Fruit fly (Drosophila melanogaster): ENCODE results near the gene CG14418.

The CG14418 gene

dm6 chrX:2919742-2920141, 36.3 kb upstream of the CG14418 start, which contains the start of gene CG3588 (continued):
- TF ChIP-seq CG1603 (tag; optimal IDR thresholded peaks at IDR 0.05) (peak; percentile 47), vfl (GFP tag; optimal IDR thresholded peaks at IDR 0.05) (peak; percentile 66), br (optimal IDR thresholded peaks at IDR 0.05) (no peak)

dm6 chrX:2918551-2918950, 35.1 kb upstream of the CG14418 start:
- no peak for TF ChIP-seq sens-2 (GFP tag; IDR thresholded peaks at IDR 0.05)
- no peak for TF ChIP-seq Xbp1 (GFP tag; optimal IDR thresholded peaks at IDR 0.05)
- TF ChIP-seq CG15011 (GFP tag; optimal IDR thresholded peaks at IDR 0.05) = no peak
- no peak for TF ChIP-seq CG30431 (GFP tag; optimal IDR thresholded peaks at IDR 0.05)
- peak; percentile 36 for TF ChIP-seq CG13894 (tag; optimal IDR thresholded peaks at IDR 0.05)
- TF ChIP-seq CG3281 (GFP tag; optimal IDR thresholded peaks at IDR 0.05) = no peak
- TF ChIP-seq z (GFP tag; IDR thresholded peaks at IDR 0.05) = no peak
- TF ChIP-seq Bteb2 (GFP tag; optimal IDR thresholded peaks at IDR 0.05) = no peak
- TF ChIP-seq ttk (GFP tag; IDR thresholded peaks at IDR 0.05) = peak; percentile 42; the same call in 1 of the 2 replicates
- no peak for TF ChIP-seq CG6854 (GFP tag; optimal IDR thresholded peaks at IDR 0.05)
- peak; percentile 46 for TF ChIP-seq sd (tag; optimal IDR thresholded peaks at IDR 0.05)
- TF ChIP-seq CG9932 (GFP tag; IDR thresholded peaks at IDR 0.05) = no peak
- no peak for TF ChIP-seq sens (GFP tag)
- TF ChIP-seq CG34422 (GFP tag; IDR thresholded peaks at IDR 0.05) = no peak
- 0 out of 2 replicates have a peak, but pooled peaks have one; percentile 27 for TF ChIP-seq vvl (GFP tag; IDR thresholded peaks at IDR 0.05)
- no peak for TF ChIP-seq dpn (GFP tag; optimal IDR thresholded peaks at IDR 0.05)
- no peak for TF ChIP-seq CG11093 (GFP tag; IDR thresholded peaks at IDR 0.05)
- TF ChIP-seq vnd (GFP tag; IDR thresholded peaks at IDR 0.05; ENCODE audit: partially characterized antibody) = no peak
- no peak for TF ChIP-seq row (GFP tag; IDR thresholded peaks at IDR 0.05)
- TF ChIP-seq CG12769 (tag; optimal IDR thresholded peaks at IDR 0.05) = no peak
- TF ChIP-seq MESR4 (GFP tag; optimal IDR thresholded peaks at IDR 0.05) = no peak
- TF ChIP-seq Hand (GFP tag; optimal IDR thresholded peaks at IDR 0.05) = no peak
- TF ChIP-seq otp (GFP tag; IDR thresholded peaks at IDR 0.05) = no peak
- no peak for TF ChIP-seq maf-S (GFP tag; optimal IDR thresholded peaks at IDR 0.05)
- peak; percentile 74 for TF ChIP-seq klu (GFP tag; IDR thresholded peaks at IDR 0.05)
- TF ChIP-seq slbo (GFP tag; IDR thresholded peaks at IDR 0.05) = peak; percentile 23; the same call in 1 of the 2 replicates
- peak; percentile 59 for TF ChIP-seq sqz (GFP tag; optimal IDR thresholded peaks at IDR 0.05)
- TF ChIP-seq lov (optimal IDR thresholded peaks at IDR 0.05) = no peak
- TF ChIP-seq lov (GFP tag; IDR thresholded peaks at IDR 0.05) = no peak
- no peak for TF ChIP-seq CG4707 (GFP tag; optimal IDR thresholded peaks at IDR 0.05)
- TF ChIP-seq fu2 (GFP tag; optimal IDR thresholded peaks at IDR 0.05) = no peak
- no peak for TF ChIP-seq aop (GFP tag; IDR thresholded peaks at IDR 0.05)
- TF ChIP-seq so (GFP tag; IDR thresholded peaks at IDR 0.05) = no peak
- peak; percentile 83 for TF ChIP-seq crol (GFP tag; IDR thresholded peaks at IDR 0.05)
- 0 out of 2 replicates have a peak, but pooled peaks have one; percentile 25 for TF ChIP-seq CG32532 (GFP tag; IDR thresholded peaks at IDR 0.05)
- no peak for TF ChIP-seq Antp (GFP tag; optimal IDR thresholded peaks at IDR 0.05)
- no peak for TF ChIP-seq jing (GFP tag; optimal IDR thresholded peaks at IDR 0.05)
- no peak for TF ChIP-seq Sry-δ (GFP tag; optimal IDR thresholded peaks at IDR 0.05)
- TF ChIP-seq CG4328 (GFP tag; optimal IDR thresholded peaks at IDR 0.05) = no peak
- no peak for TF ChIP-seq CG16813 (GFP tag; IDR thresholded peaks at IDR 0.05; ENCODE audit: partially characterized antibody)
- TF ChIP-seq CG4854 (GFP tag; optimal IDR thresholded peaks at IDR 0.05) = no peak
- no peak for TF ChIP-seq prd (optimal IDR thresholded peaks at IDR 0.05)
- TF ChIP-seq prd (GFP tag; IDR thresholded peaks at IDR 0.05) = no peak
- TF ChIP-seq BtbVII (GFP tag; optimal IDR thresholded peaks at IDR 0.05) = no peak
- no peak for TF ChIP-seq Nf-YB (GFP tag; optimal IDR thresholded peaks at IDR 0.05)
- TF ChIP-seq yki (optimal IDR thresholded peaks at IDR 0.05) = no peak
- TF ChIP-seq CG32772 (GFP tag; IDR thresholded peaks at IDR 0.05) = 0 out of 2 replicates have a peak, but pooled peaks have one; percentile 33
- no peak for TF ChIP-seq CG15073 (GFP tag; optimal IDR thresholded peaks at IDR 0.05)
- no peak for TF ChIP-seq CG12071 (GFP tag; optimal IDR thresholded peaks at IDR 0.05)
